Worm (Caenorhabditis elegans) whole organism, late embryonic: ENCODE measurements around the gene F57F4.1.

Experiments used
- C08G9.2 ChIP-seq: sonication (generic microtip); optimal IDR thresholded peaks from 2 replicates; lab custom pipeline; 2016; ENCODE audit warnings: mild to moderate bottlenecking, missing genetic modification characterization, moderate library complexity, missing compliant biosample characterization
- F13H6.1 ChIP-seq: sonication (generic microtip); optimal IDR thresholded peaks from 2 replicates; lab custom pipeline; 2016; ENCODE audit warnings: missing genetic modification characterization, missing compliant biosample characterization
- T23F11.4 ChIP-seq: fragments of 200-800 bp; sonication (Bioruptor generic); optimal IDR thresholded peaks from 2 replicates; lab custom pipeline; 2018; ENCODE audit warnings: mild to moderate bottlenecking, missing genetic modification characterization, missing compliant biosample characterization
- Y22D7AL.16 ChIP-seq: sonication (generic microtip); optimal IDR thresholded peaks from 2 replicates; lab custom pipeline; 2016; ENCODE audit warnings: missing genetic modification characterization, missing compliant biosample characterization
- ahr-1 ChIP-seq: sonication (generic microtip); optimal IDR thresholded peaks from 2 replicates; lab custom pipeline; 2016; ENCODE audit warnings: missing genetic modification characterization, missing compliant biosample characterization
- ama-1 ChIP-seq: fragments of 150-350 bp; optimal IDR thresholded peaks from 2 replicates; lab custom pipeline; 2014
- ceh-18 ChIP-seq: sonication (generic microtip); optimal IDR thresholded peaks from 2 replicates; lab custom pipeline; 2016; ENCODE audit warnings: missing genetic modification characterization, missing compliant biosample characterization
- ceh-19 ChIP-seq: fragments of 200-800 bp; sonication (Bioruptor generic); optimal IDR thresholded peaks from 2 replicates; lab custom pipeline; 2018; ENCODE audit warnings: mild to moderate bottlenecking, missing genetic modification characterization, missing compliant biosample characterization
- ceh-2 ChIP-seq: sonication (generic microtip); optimal IDR thresholded peaks from 2 replicates; lab custom pipeline; 2016; ENCODE audit warnings: missing genotype, missing genetic modification characterization, missing compliant biosample characterization
- ceh-22 ChIP-seq: sonication (generic microtip); optimal IDR thresholded peaks from 2 replicates; lab custom pipeline; 2017; ENCODE audit warnings: missing biosample characterization, missing genetic modification characterization
- ceh-30 ChIP-seq: fragments of 150-350 bp; optimal IDR thresholded peaks from 2 replicates; lab custom pipeline; 2014; ENCODE audit warnings: missing biosample characterization, missing genetic modification characterization
- ceh-31 ChIP-seq: sonication (generic microtip); optimal IDR thresholded peaks from 2 replicates; lab custom pipeline; 2016; ENCODE audit warnings: missing genetic modification characterization, missing compliant biosample characterization
- ceh-6 ChIP-seq: fragments of 200-800 bp; sonication (Bioruptor generic); optimal IDR thresholded peaks from 2 replicates; lab custom pipeline; 2018; ENCODE audit warnings: mild to moderate bottlenecking, missing genetic modification characterization, missing compliant biosample characterization
- ceh-9 ChIP-seq: sonication (generic microtip); optimal IDR thresholded peaks from 2 replicates; lab custom pipeline; 2016; ENCODE audit warnings: mild to moderate bottlenecking, missing genetic modification characterization, inconsistent platforms, missing compliant biosample characterization
- che-1 ChIP-seq: sonication (generic microtip); optimal IDR thresholded peaks from 2 replicates; lab custom pipeline; 2016; ENCODE audit warnings: mild to moderate bottlenecking, missing genetic modification characterization, missing compliant biosample characterization
- dve-1 ChIP-seq: sonication (generic microtip); optimal IDR thresholded peaks from 2 replicates; lab custom pipeline; 2017; ENCODE audit warnings: antibody characterized with exemption, mild to moderate bottlenecking, missing genetic modification characterization, missing compliant biosample characterization
- elt-2 ChIP-seq: sonication (generic microtip); optimal IDR thresholded peaks from 2 replicates; lab custom pipeline; 2016; ENCODE audit warnings: missing genetic modification reagents, missing genetic modification characterization, missing compliant biosample characterization
- elt-4 ChIP-seq: sonication (generic microtip); optimal IDR thresholded peaks from 2 replicates; lab custom pipeline; 2016; ENCODE audit warnings: missing genetic modification characterization, missing compliant biosample characterization
- ets-4 ChIP-seq: sonication (generic microtip); optimal IDR thresholded peaks from 2 replicates; lab custom pipeline; 2016; ENCODE audit warnings: missing genetic modification characterization, missing compliant biosample characterization
- eyg-1 ChIP-seq: sonication (generic microtip); optimal IDR thresholded peaks from 2 replicates; lab custom pipeline; 2016; ENCODE audit warnings: missing genotype, missing genetic modification characterization, missing compliant biosample characterization
- fax-1 ChIP-seq: sonication (generic microtip); optimal IDR thresholded peaks from 2 replicates; lab custom pipeline; 2016; ENCODE audit warnings: missing genotype, missing genetic modification characterization, missing compliant biosample characterization
- fkh-10 ChIP-seq: fragments of 150-350 bp; optimal IDR thresholded peaks from 2 replicates; lab custom pipeline; 2014; ENCODE audit warnings: missing biosample characterization, missing genetic modification reagents, missing genetic modification characterization
- fkh-6 ChIP-seq: sonication (generic microtip); optimal IDR thresholded peaks from 2 replicates; lab custom pipeline; 2016; ENCODE audit warnings: missing genetic modification characterization, missing compliant biosample characterization
- hlh-15 ChIP-seq: sonication (generic microtip); optimal IDR thresholded peaks from 2 replicates; lab custom pipeline; 2016; ENCODE audit warnings: missing genetic modification characterization, missing compliant biosample characterization
- hlh-30 ChIP-seq: sonication (generic microtip); optimal IDR thresholded peaks from 2 replicates; lab custom pipeline; 2017; ENCODE audit warnings: antibody characterized with exemption, missing genetic modification characterization, missing compliant biosample characterization; ENCODE audit not compliant: insufficient read depth
- hlh-6 ChIP-seq: sonication (generic microtip); optimal IDR thresholded peaks from 2 replicates; lab custom pipeline; 2016; ENCODE audit warnings: missing genotype, missing genetic modification characterization, missing compliant biosample characterization
- hlh-8 ChIP-seq: sonication (generic microtip); optimal IDR thresholded peaks from 2 replicates; lab custom pipeline; 2016; ENCODE audit warnings: missing genotype, missing genetic modification characterization, missing compliant biosample characterization
- lin-11 ChIP-seq: fragments of 200-800 bp; sonication (Bioruptor generic); optimal IDR thresholded peaks from 2 replicates; lab custom pipeline; 2018; ENCODE audit warnings: mild to moderate bottlenecking, missing genetic modification characterization, missing compliant biosample characterization
- madf-2 ChIP-seq: sonication (generic microtip); optimal IDR thresholded peaks from 2 replicates; lab custom pipeline; 2017; ENCODE audit warnings: missing genetic modification characterization, missing compliant biosample characterization
- nfya-1 ChIP-seq: sonication (generic microtip); optimal IDR thresholded peaks from 2 replicates; lab custom pipeline; 2017; ENCODE audit warnings: missing genetic modification characterization, mild to moderate bottlenecking, missing compliant biosample characterization, antibody characterized with exemption, moderate library complexity
- nhr-232 ChIP-seq: sonication (generic microtip); optimal IDR thresholded peaks from 2 replicates; lab custom pipeline; 2016; ENCODE audit warnings: missing genetic modification characterization, missing compliant biosample characterization
- odd-2 ChIP-seq: sonication (generic microtip); optimal IDR thresholded peaks from 2 replicates; lab custom pipeline; 2017; ENCODE audit warnings: antibody characterized with exemption, mild to moderate bottlenecking, missing genetic modification characterization, missing compliant biosample characterization
- pat-9 ChIP-seq: fragments of 200-800 bp; sonication (Bioruptor generic); optimal IDR thresholded peaks from 2 replicates; lab custom pipeline; 2018; ENCODE audit warnings: mild to moderate bottlenecking, missing genetic modification characterization, moderate library complexity, missing compliant biosample characterization
- pqm-1 ChIP-seq: sonication (generic microtip); optimal IDR thresholded peaks from 2 replicates; lab custom pipeline; 2016; ENCODE audit warnings: missing genetic modification characterization, missing compliant biosample characterization
- pros-1 ChIP-seq: fragments of 150-350 bp; optimal IDR thresholded peaks from 2 replicates; lab custom pipeline; 2014; ENCODE audit warnings: missing biosample characterization, missing genetic modification reagents, missing genetic modification characterization
- ref-2 ChIP-seq: sonication (generic microtip); optimal IDR thresholded peaks from 2 replicates; lab custom pipeline; 2016; ENCODE audit warnings: missing genetic modification characterization, missing compliant biosample characterization
- sdc-2 ChIP-seq: sonication (generic microtip); optimal IDR thresholded peaks from 2 replicates; lab custom pipeline; 2016; ENCODE audit warnings: missing genotype, missing genetic modification characterization, missing compliant biosample characterization
- sox-2 ChIP-seq: fragments of 200-800 bp; sonication (Bioruptor generic); IDR thresholded peaks from 2 replicates; pipeline ENCODE4 v1.3.6; 2022; ENCODE audit warnings: missing genetic modification reagents, missing genetic modification characterization, missing compliant biosample characterization
- sox-4 ChIP-seq: sonication (generic microtip); optimal IDR thresholded peaks from 2 replicates; lab custom pipeline; 2017; ENCODE audit warnings: mild to moderate bottlenecking, missing genetic modification characterization, inconsistent platforms, missing compliant biosample characterization
- syd-9 ChIP-seq: sonication (generic microtip); optimal IDR thresholded peaks from 2 replicates; lab custom pipeline; 2016; ENCODE audit warnings: mild to moderate bottlenecking, missing genetic modification characterization, moderate library complexity, missing compliant biosample characterization
- tbx-2 ChIP-seq: sonication (generic microtip); optimal IDR thresholded peaks from 2 replicates; lab custom pipeline; 2016; ENCODE audit warnings: missing genetic modification characterization, missing compliant biosample characterization
- tbx-7 ChIP-seq: sonication (generic microtip); optimal IDR thresholded peaks from 2 replicates; lab custom pipeline; 2016; ENCODE audit warnings: missing genotype, missing genetic modification characterization, missing compliant biosample characterization
- ttx-3 ChIP-seq: sonication (generic microtip); optimal IDR thresholded peaks from 2 replicates; lab custom pipeline; 2016; ENCODE audit warnings: missing genetic modification reagents, missing genetic modification characterization, missing compliant biosample characterization
- unc-42 ChIP-seq: sonication (generic microtip); optimal IDR thresholded peaks from 2 replicates; lab custom pipeline; 2016; ENCODE audit warnings: missing genotype, missing genetic modification characterization, missing compliant biosample characterization
- unc-86 ChIP-seq: sonication (generic microtip); optimal IDR thresholded peaks from 2 replicates; lab custom pipeline; 2016; ENCODE audit warnings: missing genetic modification characterization, missing compliant biosample characterization
- zip-5 ChIP-seq: sonication (generic microtip); optimal IDR thresholded peaks from 2 replicates; lab custom pipeline; 2016; ENCODE audit warnings: missing genetic modification characterization, missing compliant biosample characterization

The F57F4.1 gene

ce11 chrV:6429870-6430339, 39.6 kb downstream of the F57F4.1 start, which contains the start of gene alh-4:
Gene alh-4 (minus strand): TSS chrV:6429920.
- TF ChIP-seq odd-2, result no peak
- peak; percentile 6 for TF ChIP-seq hlh-30 (tag; lab: Kevin White, UChicago)
- no peak for TF ChIP-seq fkh-10 (GFP tag; lab: Kevin White, UChicago)

DNA sequence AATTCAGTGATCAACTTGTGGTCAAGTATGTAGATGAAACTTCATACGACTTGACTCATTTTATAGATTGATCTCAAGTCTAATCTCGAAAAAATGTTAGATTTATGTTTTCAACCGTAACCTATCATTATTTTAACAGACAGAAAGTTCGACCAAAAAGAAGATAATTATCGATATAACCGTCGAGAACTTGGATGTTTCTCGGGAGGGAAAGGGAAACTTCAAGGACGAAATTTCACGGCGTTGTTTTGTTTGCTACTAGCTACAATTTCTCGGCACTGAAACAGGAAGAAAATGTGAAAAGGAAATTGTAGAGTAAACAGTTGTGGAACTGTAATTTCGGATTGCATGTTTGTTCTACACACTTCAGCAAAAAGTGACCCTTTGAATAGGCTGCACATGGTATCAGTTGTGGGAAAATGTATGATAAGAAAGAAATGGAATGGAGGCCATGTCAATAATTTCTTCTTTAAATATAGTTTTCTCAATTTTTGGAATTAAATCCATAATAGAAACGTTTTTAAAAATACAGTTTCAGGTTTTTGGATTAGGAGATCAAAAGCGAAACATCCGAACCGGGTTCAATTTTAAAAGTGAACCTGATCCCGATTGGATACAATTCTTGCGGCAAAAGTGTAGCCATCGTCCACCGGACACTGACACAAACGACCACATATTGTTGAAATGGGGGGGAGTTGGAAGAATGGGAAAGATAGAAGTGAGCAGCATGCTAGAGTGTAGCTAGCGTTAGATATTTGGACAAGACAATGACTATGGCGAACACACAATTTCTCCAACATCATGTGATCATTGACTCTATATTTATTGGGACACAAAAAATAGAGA, 40.5 kb downstream of the F57F4.1 start:
- peak; percentile 4 for TF ChIP-seq hlh-30 (tag; lab: Kevin White, UChicago)
- no peak for TF ChIP-seq fax-1 (tag; lab: Kevin White, UChicago)
- TF ChIP-seq elt-2, result peak; percentile 46
- no peak for TF ChIP-seq F13H6.1 (tag; lab: Kevin White, UChicago)

DNA sequence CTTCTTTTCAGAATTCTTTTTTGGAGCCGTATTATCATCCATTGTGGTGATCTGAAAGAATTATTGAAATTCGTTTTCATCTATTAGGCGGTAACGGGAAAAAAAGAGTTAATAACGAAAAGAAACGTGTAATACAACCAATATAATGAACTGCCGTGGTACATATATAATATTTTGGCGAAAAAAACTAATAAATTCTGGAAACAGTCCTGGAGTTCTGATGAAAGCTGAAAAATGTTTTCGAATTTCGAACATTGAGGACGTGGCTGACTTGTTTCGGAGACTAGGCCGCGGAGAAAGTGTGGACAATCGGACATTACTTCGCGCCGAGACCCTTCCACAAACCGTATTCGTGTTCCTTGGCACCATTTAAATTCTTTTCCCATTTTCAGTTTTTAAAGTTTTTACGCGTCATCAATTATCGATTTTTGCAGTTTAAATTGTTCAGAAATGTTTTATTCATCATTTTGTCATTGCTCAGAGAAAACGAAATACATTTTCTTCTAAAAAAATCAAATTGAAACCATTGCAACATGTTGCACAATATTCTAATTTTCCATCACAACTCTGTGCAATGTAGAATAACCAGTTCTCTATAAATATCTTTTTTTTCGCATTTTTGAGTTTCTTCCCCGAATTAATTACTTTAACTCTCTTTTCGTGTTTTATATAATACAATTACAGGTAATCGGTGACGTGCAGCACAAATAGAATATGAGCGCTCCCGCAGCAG, 43.3 kb downstream of the F57F4.1 start, which contains the start of the genes gad-1 and erfa-1:
Gene gad-1 (minus strand): TSS at position 51 of the 733 bp plus-strand sequence.
Gene erfa-1 (plus strand): TSS at position 683 of the 733 bp plus-strand sequence.
- TF ChIP-seq hlh-8, result peak; percentile 15
- no peak for TF ChIP-seq ahr-1
- peak; percentile 80 for TF ChIP-seq C08G9.2 (tag; lab: Kevin White, UChicago)
- TF ChIP-seq nfya-1 (tag; lab: Kevin White, UChicago), result peak; percentile 8
- TF ChIP-seq elt-4, result no peak
- TF ChIP-seq hlh-15, result no peak
- TF ChIP-seq ceh-22 (tag; lab: Kevin White, UChicago), result no peak
- TF ChIP-seq lin-11, result no peak
- TF ChIP-seq ceh-31 (tag; lab: Kevin White, UChicago), result peak; percentile 74
- TF ChIP-seq fkh-6, result no peak
- no peak for TF ChIP-seq hlh-30 (tag; lab: Kevin White, UChicago)
- no peak for TF ChIP-seq ceh-18 (tag; lab: Kevin White, UChicago)
- TF ChIP-seq elt-2, result no peak
- no peak for TF ChIP-seq sox-2
- TF ChIP-seq pqm-1 (tag; lab: Kevin White, UChicago), result no peak
- no peak for TF ChIP-seq zip-5 (tag; lab: Kevin White, UChicago)
- TF ChIP-seq tbx-2 (tag; lab: Kevin White, UChicago), result peak; percentile 68
- no peak for TF ChIP-seq unc-86 (tag; lab: Kevin White, UChicago)
- no peak for TF ChIP-seq madf-2 (tag; lab: Kevin White, UChicago)
- no peak for TF ChIP-seq ceh-6 (GFP tag; lab: Kevin White, UChicago)
- TF ChIP-seq ceh-2 (tag; lab: Kevin White, UChicago), result peak; percentile 67
- no peak for TF ChIP-seq eyg-1
- no peak for TF ChIP-seq ceh-9 (tag; lab: Kevin White, UChicago)
- TF ChIP-seq nhr-232 (tag; lab: Kevin White, UChicago), result no peak
- no peak for TF ChIP-seq T23F11.4 (GFP tag; lab: Kevin White, UChicago)
- TF ChIP-seq hlh-6 (tag; lab: Kevin White, UChicago), result no peak
- peak; percentile 35 for TF ChIP-seq unc-42
- TF ChIP-seq ceh-19 (GFP tag; lab: Kevin White, UChicago), result no peak
- TF ChIP-seq che-1 (tag; lab: Kevin White, UChicago), result no peak
- TF ChIP-seq ama-1 (lab: Kevin White, UChicago), result no peak
- TF ChIP-seq sdc-2, result no peak
- peak; percentile 7 for TF ChIP-seq ref-2
- no peak for TF ChIP-seq syd-9 (tag; lab: Kevin White, UChicago)
- no peak for TF ChIP-seq dve-1
- no peak for TF ChIP-seq pros-1 (tag; lab: Kevin White, UChicago)
- TF ChIP-seq Y22D7AL.16 (tag; lab: Kevin White, UChicago), result no peak
- TF ChIP-seq tbx-7 (tag; lab: Kevin White, UChicago), result peak; percentile 7
- no peak for TF ChIP-seq ceh-30 (tag; lab: Kevin White, UChicago)
- TF ChIP-seq ttx-3, result no peak
- TF ChIP-seq pat-9, result no peak
- TF ChIP-seq ets-4 (tag; lab: Kevin White, UChicago), result peak; percentile 53
- no peak for TF ChIP-seq sox-4 (tag; lab: Kevin White, UChicago)
